Worm (Caenorhabditis elegans): Measurements from ENCODE around the gene ZK673.11.

Gene ZK673.11

DNA sequence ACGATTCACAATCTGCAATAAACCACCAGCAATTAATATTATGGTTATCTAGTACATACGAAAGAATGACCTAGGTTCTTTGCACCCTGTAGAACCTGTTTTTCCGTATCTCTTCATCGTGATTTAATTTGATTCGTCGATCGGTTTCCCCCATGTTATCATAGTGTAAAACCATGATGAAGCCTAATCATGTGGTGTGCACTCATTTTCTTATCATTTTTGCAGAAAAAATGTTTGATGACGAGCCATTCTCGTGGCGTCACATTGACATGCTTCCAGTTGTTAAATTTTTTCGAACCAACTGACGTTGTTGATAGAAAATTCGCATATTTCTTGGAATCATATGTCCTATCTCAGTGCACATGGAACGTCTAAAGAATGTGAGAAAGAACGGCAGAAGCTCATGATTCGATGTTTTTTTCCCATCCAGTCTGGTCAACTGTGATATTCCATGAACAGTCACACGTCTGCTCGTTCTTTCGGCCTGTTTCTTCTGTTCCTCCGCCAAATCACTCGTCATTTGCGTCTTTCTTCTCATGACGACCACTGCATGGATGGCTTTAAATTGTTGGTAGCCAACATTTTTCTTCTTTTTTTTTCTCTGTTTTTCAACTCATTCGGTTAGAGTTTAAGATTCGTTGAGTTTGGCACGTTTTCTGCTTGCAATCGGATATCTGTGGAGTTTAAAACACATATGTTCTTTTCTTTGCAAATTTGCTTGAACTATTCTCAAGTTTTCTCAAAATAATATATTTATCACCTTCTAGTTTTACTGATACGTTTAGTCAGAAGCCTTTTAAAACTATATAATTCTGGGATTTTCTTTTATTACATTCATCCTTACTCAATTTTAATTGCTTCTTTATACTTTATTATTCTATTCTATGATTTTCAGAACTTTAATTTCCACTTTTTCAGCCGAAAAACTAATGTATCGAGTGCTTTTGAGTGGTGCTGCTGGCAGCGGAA lies 9.4 kb upstream of the ZK673.11 start, which contains the start of gene ZK673.2:
TSS of gene ZK673.2 (plus strand) at position 919 of the 969 bp plus-strand sequence.
- TF ChIP-seq dao-5 (tag; optimal IDR thresholded peaks at IDR 0.05), result no peak
- no peak for TF ChIP-seq him-1 (tag; optimal IDR thresholded peaks at IDR 0.05)
- TF ChIP-seq W03F9.2 (tag; optimal IDR thresholded peaks at IDR 0.05), result no peak

DNA sequence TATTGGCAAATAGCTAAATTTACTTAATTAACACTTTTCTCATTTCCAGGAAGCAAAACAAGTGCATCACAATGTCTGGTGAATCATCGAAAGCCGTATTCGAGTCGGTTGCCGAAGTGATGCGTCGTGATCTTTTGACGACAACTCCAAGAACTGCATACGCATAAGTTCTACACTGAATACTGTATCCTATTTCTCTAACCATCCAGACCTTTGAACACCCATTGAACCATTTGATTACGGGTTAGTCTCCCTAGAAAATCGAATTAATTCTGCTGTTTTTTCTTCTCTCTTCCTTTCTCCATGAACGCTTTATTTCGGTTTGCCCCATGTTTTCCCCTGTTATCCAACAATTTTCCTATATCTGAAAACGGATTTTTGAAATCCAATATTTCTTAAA lies 7.4 kb upstream of the ZK673.11 start, which contains the start of gene lin-56:
TSS of gene lin-56 (plus strand) at position 301 of the 400 bp plus-strand sequence.
- TF ChIP-seq him-1 (tag; optimal IDR thresholded peaks at IDR 0.05) (no peak), W03F9.2 (tag; optimal IDR thresholded peaks at IDR 0.05) (no peak), dao-5 (tag; optimal IDR thresholded peaks at IDR 0.05) (no peak)

DNA sequence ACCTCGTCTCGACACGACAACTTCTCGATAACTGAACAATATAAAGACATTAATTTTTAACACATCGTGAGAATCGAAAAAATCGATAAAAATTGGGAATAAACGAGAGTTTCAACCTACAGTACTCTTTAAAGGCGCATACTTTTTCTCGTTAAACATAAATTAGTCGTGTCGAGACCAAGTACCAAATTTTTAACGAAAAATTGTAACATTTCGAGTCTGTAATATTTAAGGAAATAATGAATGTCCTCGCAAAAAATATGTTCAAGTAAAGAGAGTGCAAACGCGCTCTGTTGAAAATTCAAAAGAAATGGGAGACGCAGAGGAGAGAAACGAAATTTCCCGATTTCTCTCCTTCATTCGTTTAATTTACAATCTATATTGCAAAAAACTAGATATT lies 6.7 kb upstream of the ZK673.11 start:
- TF ChIP-seq him-1 (tag; optimal IDR thresholded peaks at IDR 0.05), result no peak

DNA sequence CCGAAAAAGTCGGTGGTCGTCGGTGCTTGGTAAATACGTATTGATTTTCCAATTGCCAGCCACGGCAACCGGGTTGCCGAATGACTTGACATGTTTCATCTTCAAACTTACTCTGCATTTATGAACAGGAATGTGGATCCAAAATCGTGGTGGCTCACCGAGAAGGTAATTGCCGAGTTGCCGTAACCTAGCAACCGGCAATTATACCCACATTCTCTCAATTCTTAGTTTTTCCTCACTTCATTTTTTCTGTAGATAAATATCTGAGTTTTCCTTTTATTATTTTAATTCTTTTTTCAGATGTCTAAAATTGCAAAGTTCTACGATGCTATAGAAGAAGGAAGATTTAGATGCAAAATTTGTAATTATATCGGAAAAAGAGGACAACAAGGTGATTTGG lies 4.5 kb upstream of the ZK673.11 start, which contains the start of gene ZK673.4:
TSS of gene ZK673.4 (plus strand) at position 301 of the 400 bp plus-strand sequence.
- TF ChIP-seq W03F9.2 (tag; optimal IDR thresholded peaks at IDR 0.05) (no peak), him-1 (tag; optimal IDR thresholded peaks at IDR 0.05) (no peak), dao-5 (tag; optimal IDR thresholded peaks at IDR 0.05) (no peak)

DNA sequence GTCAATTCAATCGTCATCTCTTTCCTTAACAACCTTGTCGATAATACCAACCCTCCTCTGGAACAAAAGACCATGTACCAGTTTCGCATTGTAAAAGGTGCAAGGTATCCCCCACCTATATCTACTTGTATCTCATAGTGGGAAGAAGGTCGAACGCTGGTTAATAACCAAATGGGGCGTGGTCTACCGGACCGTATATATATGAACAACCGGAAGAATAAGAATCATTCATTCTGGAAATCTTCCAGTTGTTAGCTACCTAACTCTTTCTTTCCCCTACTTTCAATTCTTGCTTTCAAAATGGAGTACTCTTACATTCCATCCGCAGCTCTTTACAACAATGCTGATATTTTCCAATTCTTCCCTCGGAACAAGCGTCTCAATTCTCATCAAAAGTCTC lies 4.1 kb downstream of the ZK673.11 start, which contains the start of gene ZK673.5:
TSS of gene ZK673.5 (plus strand) at position 301 of the 400 bp plus-strand sequence.
- TF ChIP-seq dao-5 (tag; optimal IDR thresholded peaks at IDR 0.05) (no peak), W03F9.2 (tag; optimal IDR thresholded peaks at IDR 0.05) (no peak), him-1 (tag; optimal IDR thresholded peaks at IDR 0.05) (no peak)

DNA sequence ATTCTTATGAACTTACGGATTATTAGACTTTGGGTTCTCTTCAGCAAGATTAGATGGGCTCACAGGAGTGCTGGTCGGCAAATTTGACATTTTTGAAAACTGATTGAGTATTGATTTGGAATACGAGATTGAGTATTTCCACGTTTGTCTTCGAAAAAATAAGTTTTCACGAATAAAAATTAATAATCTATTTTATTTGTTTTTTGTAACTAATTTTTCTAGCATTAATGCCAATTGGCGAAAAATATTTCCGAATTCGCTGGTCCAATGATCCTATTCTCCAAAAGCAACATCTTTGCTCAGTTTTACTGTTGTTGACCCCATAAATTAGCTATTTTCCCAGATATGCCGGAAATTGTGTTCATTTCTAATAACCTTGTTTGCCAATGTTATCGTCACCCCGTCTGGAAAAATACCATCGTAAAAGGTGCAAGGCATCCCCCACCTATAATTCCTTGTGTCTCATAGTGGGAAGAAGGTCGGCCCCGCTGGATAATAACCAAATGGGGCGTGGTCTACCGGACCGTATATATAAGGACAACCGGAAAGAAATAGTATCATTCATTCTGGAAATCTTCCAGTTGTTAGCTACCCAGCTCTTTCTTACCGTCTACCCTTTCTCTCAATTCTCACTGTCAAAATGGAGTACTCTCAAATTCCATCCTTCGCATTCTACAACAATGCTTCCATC lies 7.3 kb downstream of the ZK673.11 start, which contains the start of the genes ZK673.6 and sdz-37:
TSS of gene ZK673.6 (minus strand) at position 101 of the 691 bp plus-strand sequence.
TSS of gene sdz-37 (plus strand) at position 641 of the 691 bp plus-strand sequence.
- TF ChIP-seq W03F9.2 (tag; optimal IDR thresholded peaks at IDR 0.05), result no peak
- no peak for TF ChIP-seq him-1 (tag; optimal IDR thresholded peaks at IDR 0.05)
- TF ChIP-seq dao-5 (tag; optimal IDR thresholded peaks at IDR 0.05), result no peak

DNA sequence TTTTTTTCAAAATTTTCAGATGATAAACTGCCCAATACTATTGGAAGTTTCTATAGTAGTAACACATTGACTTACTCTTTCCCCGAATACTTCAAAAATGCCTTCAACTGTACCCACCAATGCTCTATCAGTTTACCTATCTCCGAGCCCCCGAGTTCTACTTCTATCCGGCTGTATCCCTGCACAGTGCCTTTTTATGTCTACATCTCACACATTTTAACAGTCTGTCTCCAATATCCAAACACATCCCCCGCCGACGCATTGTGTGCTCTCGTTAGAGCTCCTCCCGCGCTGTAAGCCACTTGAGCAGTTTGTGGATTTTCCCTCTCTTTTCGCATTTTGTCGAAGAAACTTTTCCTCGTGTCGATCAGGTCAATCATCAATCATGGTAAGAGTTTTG lies 9.5 kb downstream of the ZK673.11 start, which contains the start of gene tnc-2:
TSS of gene tnc-2 (plus strand) at position 301 of the 400 bp plus-strand sequence.
- TF ChIP-seq W03F9.2 (tag; optimal IDR thresholded peaks at IDR 0.05) (no peak), him-1 (tag; optimal IDR thresholded peaks at IDR 0.05) (no peak), dao-5 (tag; optimal IDR thresholded peaks at IDR 0.05) (no peak)

DNA sequence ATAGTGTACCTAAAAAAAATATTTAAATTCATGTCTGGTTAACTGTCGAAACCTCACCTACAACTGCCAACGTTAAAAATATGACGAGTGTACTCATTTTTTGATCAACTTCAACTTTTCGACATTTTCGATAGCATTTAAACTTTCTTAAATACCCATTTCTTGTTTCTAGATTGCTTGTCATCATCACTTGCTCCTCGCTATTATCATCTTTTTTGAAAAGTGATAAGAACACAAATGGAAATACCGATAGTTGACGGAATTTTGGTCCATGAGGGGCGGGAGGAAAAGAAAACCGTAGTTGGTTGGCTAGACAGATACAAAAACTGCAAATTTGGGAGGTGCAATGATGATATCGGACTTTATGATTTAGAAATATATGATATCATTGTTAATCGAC lies 13.1 kb downstream of the ZK673.11 start, which contains the start of gene clec-143:
TSS of gene clec-143 (minus strand) at position 139 of the 400 bp plus-strand sequence.
- TF ChIP-seq him-1 (tag; optimal IDR thresholded peaks at IDR 0.05) (no peak), W03F9.2 (tag; optimal IDR thresholded peaks at IDR 0.05) (no peak), dao-5 (tag; optimal IDR thresholded peaks at IDR 0.05) (no peak)

DNA sequence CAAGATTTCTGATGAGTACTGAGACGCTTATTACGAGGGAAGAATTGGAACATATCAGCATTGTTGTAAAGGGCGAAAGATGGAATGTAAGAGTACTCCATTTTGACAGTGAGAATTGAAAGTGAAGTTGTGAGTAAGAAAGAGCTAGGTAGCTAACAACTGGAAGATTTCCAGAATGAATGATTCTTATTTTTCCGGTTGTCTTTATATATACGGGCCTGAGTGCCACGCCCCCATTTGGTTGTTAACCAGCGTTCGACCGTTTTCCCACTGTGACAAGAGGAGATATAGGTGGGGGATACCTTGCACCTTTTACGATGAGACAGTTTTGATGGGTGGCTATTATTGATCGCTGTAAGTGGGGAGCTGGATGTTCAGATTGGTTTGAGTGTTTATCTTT lies 14.2 kb downstream of the ZK673.11 start, which contains the start of gene ZK666.1:
TSS of gene ZK666.1 (minus strand) at position 101 of the 400 bp plus-strand sequence.
- TF ChIP-seq him-1 (tag; optimal IDR thresholded peaks at IDR 0.05) (no peak), W03F9.2 (tag; optimal IDR thresholded peaks at IDR 0.05) (no peak)

DNA sequence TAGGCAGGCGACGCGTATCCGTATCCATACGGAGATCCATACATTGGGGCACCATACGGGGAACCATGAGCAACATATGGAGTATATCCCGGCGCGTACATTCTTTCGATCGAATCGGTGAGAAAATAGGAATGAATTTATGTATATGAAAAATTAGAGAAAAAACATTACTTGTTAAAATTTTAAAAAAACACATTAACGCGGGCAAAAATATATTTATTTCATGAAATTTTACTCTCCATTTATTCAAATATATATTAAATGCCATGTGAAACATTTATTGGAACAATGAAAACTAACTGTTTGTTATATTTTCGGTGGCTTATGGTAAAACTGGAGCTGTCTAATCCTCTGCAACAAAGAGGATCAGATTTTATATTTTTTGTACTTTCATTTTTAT lies 14.7 kb downstream of the ZK673.11 start, which contains the start of gene ZK666.2:
TSS of gene ZK666.2 (minus strand) at position 101 of the 400 bp plus-strand sequence.
- TF ChIP-seq dao-5 (tag; optimal IDR thresholded peaks at IDR 0.05) (no peak), him-1 (tag; optimal IDR thresholded peaks at IDR 0.05) (no peak), W03F9.2 (tag; optimal IDR thresholded peaks at IDR 0.05) (no peak)

DNA sequence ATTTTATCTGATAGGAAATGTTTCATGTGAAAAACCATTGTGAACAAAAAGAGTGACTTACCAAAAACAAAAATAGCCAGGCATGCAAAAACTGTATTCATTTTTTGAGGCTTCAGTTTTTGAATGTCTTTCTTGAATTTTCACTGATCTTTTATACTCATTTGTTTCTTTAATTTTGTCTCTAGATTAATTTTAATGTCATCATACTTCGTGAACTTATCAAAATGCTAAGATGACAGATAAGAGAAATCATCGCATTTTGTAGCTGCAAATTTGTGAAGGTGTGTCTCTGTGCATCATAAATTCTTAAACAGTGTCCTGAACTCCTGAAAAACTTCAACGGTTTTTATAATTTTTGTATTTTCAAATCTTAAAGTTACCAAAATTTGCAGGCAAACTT lies 19.0 kb downstream of the ZK673.11 start, which contains the start of gene clec-58:
TSS of gene clec-58 (minus strand) at position 101 of the 400 bp plus-strand sequence.
- TF ChIP-seq dao-5 (tag; optimal IDR thresholded peaks at IDR 0.05), result no peak

DNA sequence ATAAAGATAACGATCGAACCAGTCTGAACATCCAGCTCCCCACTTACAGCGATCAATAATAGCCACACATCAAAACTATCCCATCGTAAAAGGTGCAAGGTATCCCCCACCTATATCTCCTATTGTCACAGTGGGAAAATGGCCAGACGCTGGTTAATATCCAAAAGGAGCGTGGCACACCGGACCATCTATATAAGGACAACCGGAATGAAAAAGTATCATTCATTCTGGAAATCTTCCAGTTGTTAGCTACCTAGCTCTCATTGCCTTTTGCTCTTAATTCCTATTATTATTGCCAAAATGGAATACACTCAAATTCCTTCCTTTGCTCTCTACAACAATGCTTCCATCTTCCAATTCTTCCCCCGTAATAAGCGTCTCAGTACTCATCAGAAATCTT lies 19.9 kb downstream of the ZK673.11 start, which contains the start of gene ZK666.4:
TSS of gene ZK666.4 (plus strand) at position 301 of the 400 bp plus-strand sequence.
- TF ChIP-seq W03F9.2 (tag; optimal IDR thresholded peaks at IDR 0.05) (no peak), him-1 (tag; optimal IDR thresholded peaks at IDR 0.05) (no peak), dao-5 (tag; optimal IDR thresholded peaks at IDR 0.05) (no peak)

DNA sequence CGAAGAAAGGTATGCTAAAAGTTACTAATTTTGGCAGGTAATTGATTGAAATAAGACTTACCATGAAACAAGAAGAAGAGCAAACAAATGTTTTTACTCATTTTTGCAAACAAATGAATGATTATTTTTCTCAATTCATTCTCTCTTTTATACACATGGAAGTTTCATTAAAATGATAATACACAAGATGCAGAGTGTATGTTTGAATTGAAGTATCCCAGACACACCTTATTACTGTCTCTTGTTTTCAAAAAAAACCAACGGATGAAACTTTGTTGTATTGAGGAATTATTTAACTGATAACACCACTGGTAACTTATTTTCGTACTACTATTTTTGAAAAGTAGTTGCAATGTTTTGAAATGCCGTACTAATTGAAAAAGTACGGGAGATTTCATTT lies 22.3 kb downstream of the ZK673.11 start, which contains the start of gene clec-59:
TSS of gene clec-59 (minus strand) at position 101 of the 400 bp plus-strand sequence.
- TF ChIP-seq him-1 (tag; optimal IDR thresholded peaks at IDR 0.05), result no peak
